Worm (Caenorhabditis elegans) whole organism, L3 larva: ENCODE results near the gene col-79.

Source experiments
- R02D3.7 ChIP-seq: fragments of 150-350 bp; optimal IDR thresholded peaks from 2 replicates; lab custom pipeline; 2014; ENCODE audit warnings: missing biosample characterization, missing genetic modification characterization
- ZK546.5 ChIP-seq: sonication (generic microtip); optimal IDR thresholded peaks from 2 replicates; lab custom pipeline; 2017; ENCODE audit warnings: missing biosample characterization, missing genetic modification characterization
- ceh-9 ChIP-seq: sonication (generic microtip); optimal IDR thresholded peaks from 2 replicates; lab custom pipeline; 2018; ENCODE audit warnings: missing biosample characterization, missing genetic modification characterization
- egl-27 ChIP-seq: sonication (generic microtip); optimal IDR thresholded peaks from 4 replicates; lab custom pipeline; 2017; ENCODE audit warnings: missing biosample characterization, missing genetic modification reagents, missing genetic modification characterization
- egl-5 ChIP-seq: fragments of 150-350 bp; optimal IDR thresholded peaks from 2 replicates; lab custom pipeline; 2017; ENCODE audit warnings: missing biosample characterization, missing genetic modification reagents, missing genetic modification characterization, inconsistent platforms
- elt-1 ChIP-seq: fragments of 150-350 bp; optimal IDR thresholded peaks from 2 replicates; lab custom pipeline; 2014; ENCODE audit warnings: missing biosample characterization, missing genetic modification characterization
- elt-2 ChIP-seq: sonication (generic microtip); optimal IDR thresholded peaks from 2 replicates; lab custom pipeline; 2016; ENCODE audit warnings: missing genetic modification reagents, mild to moderate bottlenecking, missing genetic modification characterization, missing compliant biosample characterization
- elt-3 ChIP-seq, 3 experiments: fragments of 150-350 bp in 1 of 3; sonication (generic microtip) in 2 of 3; optimal IDR thresholded peaks; 2 replicates in 2 of 3; 4 replicates in 1 of 3; lab custom pipeline; 2014 to 2017; ENCODE audit warnings: missing biosample characterization in 3 of 3, missing genetic modification characterization in 3 of 3
- fkh-10 ChIP-seq: sonication (generic microtip); optimal IDR thresholded peaks from 2 replicates; lab custom pipeline; 2017; ENCODE audit warnings: missing biosample characterization, missing genetic modification reagents, missing genetic modification characterization
- fkh-2 ChIP-seq: fragments of 150-350 bp; optimal IDR thresholded peaks from 2 replicates; lab custom pipeline; 2014; ENCODE audit warnings: missing biosample characterization, missing genetic modification reagents, missing genetic modification characterization
- fos-1 ChIP-seq: fragments of 150-350 bp; optimal IDR thresholded peaks from 2 replicates; lab custom pipeline; 2014; ENCODE audit warnings: missing biosample characterization, missing genetic modification characterization
- hmg-11 ChIP-seq: sonication (generic microtip); optimal IDR thresholded peaks from 2 replicates; lab custom pipeline; 2016; ENCODE audit warnings: missing genetic modification characterization, missing compliant biosample characterization
- jun-1 ChIP-seq: fragments of 150-350 bp; optimal IDR thresholded peaks from 2 replicates; lab custom pipeline; 2014; ENCODE audit warnings: missing biosample characterization, missing genetic modification reagents, missing genetic modification characterization
- lin-15B ChIP-seq: fragments of 150-350 bp; optimal IDR thresholded peaks from 2 replicates; lab custom pipeline; 2014; ENCODE audit warnings: missing biosample characterization, missing genetic modification characterization
- lin-39 ChIP-seq: fragments of 150-350 bp; optimal IDR thresholded peaks from 2 replicates; lab custom pipeline; 2018; ENCODE audit warnings: missing biosample characterization, missing genetic modification reagents, missing genetic modification characterization
- lsy-12 ChIP-seq: sonication (generic microtip); optimal IDR thresholded peaks from 2 replicates; lab custom pipeline; 2016; ENCODE audit warnings: mild to moderate bottlenecking, missing genetic modification characterization, missing compliant biosample characterization
- mdl-1 ChIP-seq: fragments of 150-350 bp; optimal IDR thresholded peaks from 2 replicates; lab custom pipeline; 2014; ENCODE audit warnings: missing biosample characterization, missing genetic modification characterization
- mml-1 ChIP-seq: fragments of 150-350 bp; sonication (generic microtip); optimal IDR thresholded peaks from 3 replicates; lab custom pipeline; 2014; ENCODE audit warnings: missing biosample characterization, missing genetic modification characterization
- nfya-1 ChIP-seq: sonication (generic microtip); optimal IDR thresholded peaks from 2 replicates; lab custom pipeline; 2017; ENCODE audit warnings: missing genetic modification characterization, mild to moderate bottlenecking, missing compliant biosample characterization, antibody characterized with exemption, moderate library complexity; ENCODE audit not compliant: insufficient read depth
- nhr-11 ChIP-seq: fragments of 150-350 bp; optimal IDR thresholded peaks from 2 replicates; lab custom pipeline; 2014; ENCODE audit warnings: missing biosample characterization, missing genetic modification characterization
- nhr-12 ChIP-seq: fragments of 150-350 bp; optimal IDR thresholded peaks from 2 replicates; lab custom pipeline; 2014; ENCODE audit warnings: missing biosample characterization, missing genetic modification characterization
- nhr-23 ChIP-seq: fragments of 150-350 bp; optimal IDR thresholded peaks from 2 replicates; lab custom pipeline; 2014; ENCODE audit warnings: missing biosample characterization, missing genetic modification reagents, missing genetic modification characterization
- nhr-237 ChIP-seq: fragments of 150-350 bp; optimal IDR thresholded peaks from 2 replicates; lab custom pipeline; 2014; ENCODE audit warnings: missing biosample characterization, missing genetic modification characterization
- nhr-25 ChIP-seq: sonication (generic microtip); optimal IDR thresholded peaks from 2 replicates; lab custom pipeline; 2017; ENCODE audit warnings: missing biosample characterization, missing genetic modification characterization
- nhr-28 ChIP-seq: fragments of 150-350 bp; optimal IDR thresholded peaks from 2 replicates; lab custom pipeline; 2014; ENCODE audit warnings: missing biosample characterization, missing genetic modification characterization
- nhr-43 ChIP-seq: sonication (generic microtip); optimal IDR thresholded peaks from 2 replicates; lab custom pipeline; 2016; ENCODE audit warnings: mild to moderate bottlenecking, missing genetic modification characterization, missing compliant biosample characterization; ENCODE audit not compliant: poor library complexity, severe bottlenecking
- nhr-67 ChIP-seq: fragments of 150-350 bp; optimal IDR thresholded peaks from 2 replicates; lab custom pipeline; 2014; ENCODE audit warnings: missing biosample characterization, missing genetic modification characterization
- nhr-76 ChIP-seq: fragments of 150-350 bp; sonication (generic microtip); optimal IDR thresholded peaks from 5 replicates; lab custom pipeline; 2014; ENCODE audit warnings: missing biosample characterization, missing genetic modification characterization
- nhr-77 ChIP-seq: fragments of 150-350 bp; optimal IDR thresholded peaks from 2 replicates; lab custom pipeline; 2014; ENCODE audit warnings: missing biosample characterization, missing genetic modification characterization
- pha-4 ChIP-seq: fragments of 150-350 bp; optimal IDR thresholded peaks from 2 replicates; lab custom pipeline; 2014; ENCODE audit warnings: missing biosample characterization, missing genetic modification reagents, missing genetic modification characterization
- pqm-1 ChIP-seq: fragments of 150-350 bp; optimal IDR thresholded peaks from 2 replicates; lab custom pipeline; 2017; ENCODE audit warnings: missing biosample characterization, missing genetic modification characterization, inconsistent platforms
- sea-2 ChIP-seq: fragments of 150-350 bp; sonication (generic microtip); optimal IDR thresholded peaks from 4 replicates; lab custom pipeline; 2014; ENCODE audit warnings: missing biosample characterization, missing genetic modification reagents, missing genetic modification characterization
- skn-1 ChIP-seq: fragments of 150-350 bp; optimal IDR thresholded peaks from 2 replicates; lab custom pipeline; 2014; ENCODE audit warnings: missing biosample characterization, missing genetic modification characterization
- snpc-4 ChIP-seq: fragments of 150-350 bp; optimal IDR thresholded peaks from 2 replicates; lab custom pipeline; 2014; ENCODE audit warnings: missing biosample characterization, missing genetic modification characterization
- tbx-2 ChIP-seq: sonication (generic microtip); optimal IDR thresholded peaks from 2 replicates; lab custom pipeline; 2016; ENCODE audit warnings: mild to moderate bottlenecking, missing genetic modification characterization, missing compliant biosample characterization
- unc-62 ChIP-seq: fragments of 150-350 bp; sonication (generic microtip); optimal IDR thresholded peaks from 4 replicates; lab custom pipeline; 2014; ENCODE audit warnings: missing biosample characterization, missing genetic modification reagents, missing genetic modification characterization
- zag-1 ChIP-seq: fragments of 150-350 bp; optimal IDR thresholded peaks from 2 replicates; lab custom pipeline; 2014; ENCODE audit warnings: missing biosample characterization, missing genetic modification characterization
- ztf-11 ChIP-seq: fragments of 150-350 bp; optimal IDR thresholded peaks from 2 replicates; lab custom pipeline; 2014; ENCODE audit warnings: missing biosample characterization, missing genetic modification characterization
- ztf-4 ChIP-seq: fragments of 150-350 bp; optimal IDR thresholded peaks from 2 replicates; lab custom pipeline; 2014; ENCODE audit warnings: missing biosample characterization, missing genetic modification characterization

col-79 gene

ce11 chrII:10658576-10659256 lies 44.7 kb upstream of the col-79 start, which contains the start of the genes snu-13 and rsp-7:
snu-13 (minus strand) TSS chrII:10658626.
rsp-7 (plus strand) TSS chrII:10659206.
- peak; percentile 39 for TF ChIP-seq lin-39
- TF ChIP-seq nhr-25 (tag; lab: Kevin White, UChicago): peak; percentile 84
- peak; percentile 79 for TF ChIP-seq snpc-4 (tag; lab: Kevin White, UChicago)
- no peak for TF ChIP-seq mdl-1 (tag; lab: Kevin White, UChicago)
- peak; percentile 89 for TF ChIP-seq lin-15B (tag; lab: Kevin White, UChicago)
- peak; percentile 17 for TF ChIP-seq R02D3.7
- TF ChIP-seq elt-2 (tag; lab: Kevin White, UChicago): peak; percentile 48
- TF ChIP-seq pha-4 (tag; lab: Kevin White, UChicago): peak; percentile 86
- TF ChIP-seq nfya-1 (tag; lab: Kevin White, UChicago): peak; percentile 88
- TF ChIP-seq skn-1 (tag; lab: Kevin White, UChicago): peak; percentile 74
- no peak for TF ChIP-seq fkh-10 (GFP tag; lab: Kevin White, UChicago)
- no peak for TF ChIP-seq ZK546.5
- TF ChIP-seq egl-5 (tag; lab: Kevin White, UChicago): peak; percentile 70
- no peak for TF ChIP-seq lsy-12
- TF ChIP-seq nhr-23 (tag; lab: Kevin White, UChicago): peak; percentile 87
- TF ChIP-seq nhr-43 (tag; lab: Kevin White, UChicago): no peak
- TF ChIP-seq elt-1 (tag; lab: Kevin White, UChicago): no peak
- TF ChIP-seq ceh-9 (tag; lab: Kevin White, UChicago): no peak
- peak; percentile 48 for TF ChIP-seq pqm-1
- peak; percentile 63 for TF ChIP-seq hmg-11 (tag; lab: Kevin White, UChicago)
- no peak for TF ChIP-seq mml-1 (tag; lab: Kevin White, UChicago)
- TF ChIP-seq egl-27 (tag; lab: Kevin White, UChicago): no peak
- TF ChIP-seq, all 47 proteins: peak for 13

- TF ChIP-seq pha-4 (tag; lab: Kevin White, UChicago) (no peak), fkh-10 (GFP tag; lab: Kevin White, UChicago) (no peak), lin-39 (no peak)
- TF ChIP-seq, all 47 proteins: peak for 0
These were observed 43.8 kb upstream of the col-79 start for ce11 chrII:10659585-10659984.

ce11 chrII:10660892-10661291 lies 42.5 kb upstream of the col-79 start, which contains the start of gene marc-2:
marc-2 (minus strand) TSS chrII:10660992.
- TF ChIP-seq fos-1 (tag; lab: Kevin White, UChicago): no peak
- no peak for TF ChIP-seq pqm-1
- TF ChIP-seq egl-5 (tag; lab: Kevin White, UChicago): no peak
- no peak for TF ChIP-seq mml-1 (tag; lab: Kevin White, UChicago)
- TF ChIP-seq nhr-12 (tag; lab: Kevin White, UChicago): no peak
- no peak for TF ChIP-seq jun-1 (tag; lab: Kevin White, UChicago)

ce11 chrII:10661448-10662064 lies 41.9 kb upstream of the col-79 start:
- TF ChIP-seq ztf-4 (tag; lab: Kevin White, UChicago): no peak
- no peak for TF ChIP-seq pqm-1
- peak; percentile 59 for TF ChIP-seq nhr-43 (tag; lab: Kevin White, UChicago)

ce11 chrII:10662279-10662678 lies 41.1 kb upstream of the col-79 start:
- TF ChIP-seq nhr-11 (tag; lab: Kevin White, UChicago): no peak
- TF ChIP-seq tbx-2 (tag; lab: Kevin White, UChicago): no peak
- TF ChIP-seq nhr-76 (tag; lab: Kevin White, UChicago): no peak
- TF ChIP-seq nhr-237 (tag; lab: Kevin White, UChicago): no peak
- TF ChIP-seq elt-3 (tag; optimal IDR thresholded peaks at IDR 0.05; lab: Kevin White, UChicago): no peak
- TF ChIP-seq mml-1 (tag; lab: Kevin White, UChicago): no peak
- no peak for TF ChIP-seq fos-1 (tag; lab: Kevin White, UChicago)
- no peak for TF ChIP-seq zag-1
- TF ChIP-seq nhr-12 (tag; lab: Kevin White, UChicago): no peak
- TF ChIP-seq nhr-67: no peak
- TF ChIP-seq mdl-1 (tag; lab: Kevin White, UChicago): no peak
- no peak for TF ChIP-seq nhr-43 (tag; lab: Kevin White, UChicago)
- TF ChIP-seq egl-5 (tag; lab: Kevin White, UChicago): no peak
- TF ChIP-seq nfya-1 (tag; lab: Kevin White, UChicago): no peak
- no peak for TF ChIP-seq ztf-11 (tag; lab: Kevin White, UChicago)
- TF ChIP-seq nhr-77 (tag; lab: Kevin White, UChicago): no peak
- no peak for TF ChIP-seq sea-2
- no peak for TF ChIP-seq fkh-2 (tag; lab: Kevin White, UChicago)
- TF ChIP-seq unc-62 (GFP tag; lab: Kevin White, UChicago): no peak
- no peak for TF ChIP-seq nhr-28 (tag; lab: Kevin White, UChicago)
